Fruit fly (Drosophila melanogaster) whole organism, pupa: ENCODE data around the gene lectin-28C.
A peak's percentile ranks its signal among the peaks of the same experiment; 100 is the strongest.

Source experiments
- CG10348 ChIP-seq: fragments of 200-800 bp; sonication (Bioruptor generic); IDR thresholded peaks from 2 replicates; pipeline ENCODE4 v1.3.6; 2022; ENCODE audit warnings: missing biosample characterization, missing genetic modification characterization
- CG12605 ChIP-seq: fragments of 200-800 bp; sonication (Bioruptor generic); IDR thresholded peaks from 2 replicates; pipeline ENCODE4 v1.3.6; 2022; ENCODE audit warnings: missing biosample characterization, missing genetic modification characterization
- CG13204 ChIP-seq: fragments of 200-800 bp; sonication (Bioruptor generic); optimal IDR thresholded peaks from 2 replicates; lab custom pipeline; 2018; ENCODE audit warnings: missing biosample characterization, mild to moderate bottlenecking, missing genetic modification characterization, moderate library complexity
- CG14655 ChIP-seq: fragments of 200-800 bp; sonication (Bioruptor generic); optimal IDR thresholded peaks from 3 replicates; lab custom pipeline; 2017; ENCODE audit warnings: mild to moderate bottlenecking, missing biosample characterization, missing genetic modification reagents, missing genetic modification characterization
- CG4496 ChIP-seq: fragments of 200-800 bp; sonication (Bioruptor generic); IDR thresholded peaks from 3 replicates; pipeline ENCODE4 v1.3.6; 2022; ENCODE audit warnings: missing biosample characterization, missing genetic modification characterization
- CG9948 ChIP-seq: fragments of 200-800 bp; sonication (Bioruptor generic); optimal IDR thresholded peaks from 2 replicates; lab custom pipeline; 2018; ENCODE audit warnings: missing biosample characterization, mild to moderate bottlenecking, missing genetic modification characterization, moderate library complexity
- EcR ChIP-seq: fragments of 200-800 bp; sonication (Bioruptor generic); optimal IDR thresholded peaks from 3 replicates; lab custom pipeline; 2019; ENCODE audit warnings: missing biosample characterization, missing genetic modification characterization, mild to moderate bottlenecking, moderate library complexity, missing genetic modification reagents
- gl ChIP-seq: fragments of 200-800 bp; sonication (Bioruptor generic); optimal IDR thresholded peaks from 2 replicates; lab custom pipeline; 2018; ENCODE audit warnings: missing biosample characterization, mild to moderate bottlenecking, missing genetic modification characterization
- rn ChIP-seq: fragments of 200-800 bp; sonication (Bioruptor generic); IDR thresholded peaks from 2 replicates; pipeline ENCODE4 v1.3.6; 2022; ENCODE audit warnings: missing biosample characterization, missing genetic modification characterization

DNA sequence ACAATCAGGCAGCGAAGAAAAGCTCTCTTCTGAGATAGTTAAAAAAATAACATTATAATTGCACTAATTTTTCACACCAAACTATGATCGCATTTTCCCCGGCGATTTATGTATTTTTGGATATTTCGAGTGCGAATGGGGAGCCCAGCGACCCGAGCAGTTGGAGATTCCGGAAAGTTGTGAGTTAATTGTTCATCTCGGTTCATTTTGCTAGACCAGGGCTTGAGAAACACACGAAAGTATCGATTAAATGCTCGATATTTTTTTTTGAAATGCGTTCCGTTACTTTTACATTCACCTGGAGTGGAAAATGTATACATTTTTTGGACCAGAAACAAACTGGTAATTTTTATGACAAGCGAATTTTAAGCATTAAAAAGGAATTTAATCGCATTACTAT, 46.4 kb upstream of the lectin-28C start, which contains the start of gene Cdc14:
- TF ChIP-seq CG10348 = no peak
- TF ChIP-seq CG12605 (GFP tag; lab: Robert Waterston, UW) = no peak
- no peak for TF ChIP-seq gl
- TF ChIP-seq CG14655 (GFP tag; lab: Kevin White, UChicago) = no peak
- TF ChIP-seq EcR (GFP tag; lab: Kevin White, UChicago) = peak; percentile 17
- TF ChIP-seq CG4496 (GFP tag; lab: Robert Waterston, UW) = no peak
- TF ChIP-seq CG13204 = no peak
- TF ChIP-seq rn (GFP tag; lab: Robert Waterston, UW) = no peak
- no peak for TF ChIP-seq CG9948 (tag; lab: Kevin White, UChicago)
